Fruit fly (Drosophila melanogaster): ENCODE measurements around the gene Shmt.

DNA sequence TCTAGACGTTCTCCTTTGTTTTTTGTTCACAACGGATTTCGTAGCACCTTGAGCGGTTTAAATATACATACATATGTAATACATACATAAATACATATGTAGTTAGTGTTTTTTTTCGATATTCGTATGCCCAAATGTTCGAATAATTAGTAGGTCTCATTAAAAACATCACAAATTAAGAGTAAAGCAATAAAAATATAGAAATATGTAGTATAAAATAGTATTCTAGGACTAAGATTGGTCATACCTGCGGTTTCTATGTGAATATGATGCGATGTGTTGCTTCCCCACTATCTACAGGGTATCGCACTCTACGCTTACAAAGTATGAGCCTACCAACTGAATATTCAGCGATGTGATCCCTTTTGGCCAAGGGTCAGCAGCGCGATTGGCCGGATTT is 11.2 kb downstream of the Shmt start, which contains the start of gene CG4020:
- TF ChIP-seq CG8478 (optimal IDR thresholded peaks at IDR 0.05) (no peak), CTCF (optimal IDR thresholded peaks at IDR 0.05) (no peak)
